Fruit fly (Drosophila melanogaster) whole organism: Measurements from ENCODE around the gene CG8578.

Experiments
- CG8478 ChIP-seq: fragments of >200 bp; optimal IDR thresholded peaks from 2 replicates; lab custom pipeline; 2018; ENCODE audit warnings: inconsistent platforms
- Dll ChIP-seq: fragments of >200 bp; optimal IDR thresholded peaks from 2 replicates; lab custom pipeline; 2017
- EcR ChIP-seq, 2 experiments: fragments of >200 bp; optimal IDR thresholded peaks; 2 replicates each; lab custom pipeline; 2017; ENCODE audit warnings: missing biosample characterization in 2 of 2, missing genetic modification characterization in 2 of 2, missing genetic modification reagents in 2 of 2
- pan ChIP-seq: fragments of >200 bp; optimal IDR thresholded peaks from 2 replicates; lab custom pipeline; 2017
- psq ChIP-seq: fragments of >200 bp; optimal IDR thresholded peaks from 2 replicates; lab custom pipeline; 2017

- TF ChIP-seq CG8478 (lab: Kevin White, UChicago) (no peak), pan (lab: Kevin White, UChicago) (no peak), Dll (lab: Kevin White, UChicago) (no peak), psq (lab: Kevin White, UChicago) (no peak), EcR (GFP tag; optimal IDR thresholded peaks at IDR 0.05; lab: Kevin White, UChicago) (no peak)
Observed at dm6 chrX:15859869-15860268, 15.6 kb downstream of the CG8578 start, which contains the start of gene Gbeta13F.
